Worm (Caenorhabditis elegans): ENCODE measurements around the gene C46E10.1.

ce11 chrII:3750685-3751084 lies 26.7 kb downstream of the C46E10.1 start, which contains the start of gene fbxb-91:
- no peak for TF ChIP-seq sem-2 (GFP tag; optimal IDR thresholded peaks at IDR 0.05)
- no peak for TF ChIP-seq nhr-76 (tag; optimal IDR thresholded peaks at IDR 0.05)
- no peak for TF ChIP-seq lsy-2 (tag; optimal IDR thresholded peaks at IDR 0.05)
- no peak for TF ChIP-seq unc-39 (tag; optimal IDR thresholded peaks at IDR 0.05)
- no peak for TF ChIP-seq snpc-4 (tag; optimal IDR thresholded peaks at IDR 0.05)
- TF ChIP-seq elt-3 (tag; optimal IDR thresholded peaks at IDR 0.05): no peak
- TF ChIP-seq mep-1 (tag; optimal IDR thresholded peaks at IDR 0.05): no peak
- TF ChIP-seq ztf-11 (tag; optimal IDR thresholded peaks at IDR 0.05): no peak
- no peak for TF ChIP-seq nhr-12 (tag; optimal IDR thresholded peaks at IDR 0.05)
- TF ChIP-seq nhr-237 (tag; optimal IDR thresholded peaks at IDR 0.05): no peak
